Fruit fly (Drosophila melanogaster): ENCODE results near the gene RpL9.

The RpL9 gene

dm6 chr2L:10989162-10989561 is 14.8 kb downstream of the RpL9 start, which contains the start of gene TTLL4A (continued):
- TF ChIP-seq sens-2 (GFP tag; IDR thresholded peaks at IDR 0.05) (no peak), CG12071 (GFP tag; optimal IDR thresholded peaks at IDR 0.05) (no peak), Ets65A (GFP tag) (no peak), CG6654 (GFP tag; optimal IDR thresholded peaks at IDR 0.05) (no peak), Aef1 (GFP tag; IDR thresholded peaks at IDR 0.05) (no peak), slbo (GFP tag; IDR thresholded peaks at IDR 0.05) (no peak), CG13123 (GFP tag; optimal IDR thresholded peaks at IDR 0.05) (no peak), Atf3 (GFP tag; optimal IDR thresholded peaks at IDR 0.05) (no peak), gsb-n (tag; optimal IDR thresholded peaks at IDR 0.05) (no peak), Lhr (GFP tag; optimal IDR thresholded peaks at IDR 0.05) (no peak), schlank (tag; optimal IDR thresholded peaks at IDR 0.05) (no peak), lov (optimal IDR thresholded peaks at IDR 0.05) (no peak), lov (GFP tag; IDR thresholded peaks at IDR 0.05) (no peak), peb (GFP tag; IDR thresholded peaks at IDR 0.05) (no peak), CG15073 (GFP tag; optimal IDR thresholded peaks at IDR 0.05) (no peak), maf-S (GFP tag; optimal IDR thresholded peaks at IDR 0.05) (peak; percentile 7), bab2 (GFP tag; optimal IDR thresholded peaks at IDR 0.05) (peak; percentile 7), CG10431 (GFP tag; optimal IDR thresholded peaks at IDR 0.05) (no peak), ase (GFP tag; IDR thresholded peaks at IDR 0.05) (no peak), lbe (GFP tag; optimal IDR thresholded peaks at IDR 0.05) (peak; percentile 68), lilli (GFP tag; optimal IDR thresholded peaks at IDR 0.05) (peak; percentile 43), CG8765 (GFP tag; IDR thresholded peaks at IDR 0.05) (no peak), dm (GFP tag; optimal IDR thresholded peaks at IDR 0.05) (peak; percentile 93), BEAF-32 (GFP tag; optimal IDR thresholded peaks at IDR 0.05) (peak; percentile 97), row (GFP tag; IDR thresholded peaks at IDR 0.05) (peak; percentile 86; the same call in 2 of the 3 replicates), CG13287 (GFP tag; IDR thresholded peaks at IDR 0.05; ENCODE audit: partially characterized antibody) (peak; percentile 99), CG12659 (GFP tag; optimal IDR thresholded peaks at IDR 0.05) (no peak), TFAM (GFP tag; optimal IDR thresholded peaks at IDR 0.05) (no peak), CG11085 (GFP tag; IDR thresholded peaks at IDR 0.05) (no peak), CG13894 (tag; optimal IDR thresholded peaks at IDR 0.05) (no peak), CG1602 (GFP tag; optimal IDR thresholded peaks at IDR 0.05) (no peak), eyg (GFP tag; optimal IDR thresholded peaks at IDR 0.05) (no peak), pum (GFP tag; optimal IDR thresholded peaks at IDR 0.05) (no peak), stwl (tag; optimal IDR thresholded peaks at IDR 0.05) (peak; percentile 62), pzg (GFP tag; optimal IDR thresholded peaks at IDR 0.05) (peak; percentile 85), CG31365 (tag; optimal IDR thresholded peaks at IDR 0.05) (no peak), ato (GFP tag; IDR thresholded peaks at IDR 0.05; ENCODE audit: partially characterized antibody) (peak; percentile 96), ttk (GFP tag; IDR thresholded peaks at IDR 0.05) (no peak), Sry-β (GFP tag; optimal IDR thresholded peaks at IDR 0.05) (peak; percentile 17), CG3065 (GFP tag; optimal IDR thresholded peaks at IDR 0.05) (no peak), CG13296 (GFP tag; optimal IDR thresholded peaks at IDR 0.05) (no peak), CG13424 (tag; optimal IDR thresholded peaks at IDR 0.05) (no peak), ap (GFP tag; IDR thresholded peaks at IDR 0.05) (no peak), dati (GFP tag; IDR thresholded peaks at IDR 0.05) (no peak), kah (GFP tag; optimal IDR thresholded peaks at IDR 0.05) (peak; percentile 48), CG7963 (GFP tag; IDR thresholded peaks at IDR 0.05; ENCODE audit: partially characterized antibody) (peak; percentile 97), Pdp1 (GFP tag; optimal IDR thresholded peaks at IDR 0.05) (peak in 1 of 2 experiments; percentile 9), CHES-1-like (GFP tag; optimal IDR thresholded peaks at IDR 0.05) (peak; percentile 12), Poxn (GFP tag; IDR thresholded peaks at IDR 0.05) (no peak), amos (GFP tag; IDR thresholded peaks at IDR 0.05; ENCODE audit: partially characterized antibody) (peak; percentile 99), gt (GFP tag; IDR thresholded peaks at IDR 0.05) (no peak), fru (optimal IDR thresholded peaks at IDR 0.05) (no peak), so (GFP tag; IDR thresholded peaks at IDR 0.05) (no peak)

Measured in whole organism, embryonic.